Fruit fly (Drosophila melanogaster) whole organism, adult: ENCODE measurements around the gene CG6495.

ENCODE experiments used
- CG11617 ChIP-seq: fragments of 200-800 bp; sonication (Bioruptor generic); optimal IDR thresholded peaks from 2 replicates; lab custom pipeline; 2017; ENCODE audit warnings: mild to moderate bottlenecking, missing biosample characterization, missing genetic modification reagents, missing genetic modification characterization
- CG12768 ChIP-seq: fragments of 200-800 bp; sonication (Bioruptor generic); optimal IDR thresholded peaks from 2 replicates; lab custom pipeline; 2017; ENCODE audit warnings: missing biosample characterization, missing genetic modification characterization, mild to moderate bottlenecking, moderate library complexity, missing genetic modification reagents
- CG14711 ChIP-seq: fragments of 200-800 bp; sonication (Bioruptor generic); optimal IDR thresholded peaks from 2 replicates; lab custom pipeline; 2018; ENCODE audit warnings: missing biosample characterization, mild to moderate bottlenecking, missing genetic modification characterization, moderate library complexity
- CG1620 ChIP-seq: fragments of 200-800 bp; sonication (Bioruptor generic); optimal IDR thresholded peaks from 2 replicates; lab custom pipeline; 2016; ENCODE audit warnings: missing biosample characterization, missing genetic modification characterization
- CG33017 ChIP-seq: fragments of 200-800 bp; sonication (Bioruptor generic); optimal IDR thresholded peaks from 2 replicates; lab custom pipeline; 2018; ENCODE audit warnings: missing biosample characterization, mild to moderate bottlenecking, missing genetic modification characterization, moderate library complexity
- CG5204 ChIP-seq: fragments of 200-800 bp; sonication (Bioruptor generic); optimal IDR thresholded peaks from 2 replicates; lab custom pipeline; 2016; ENCODE audit warnings: missing biosample characterization, missing genetic modification characterization
- CG7045 ChIP-seq: fragments of 200-800 bp; sonication (Bioruptor generic); optimal IDR thresholded peaks from 2 replicates; lab custom pipeline; 2017; ENCODE audit warnings: missing biosample characterization, mild to moderate bottlenecking, missing genetic modification characterization
- CG7101 ChIP-seq: fragments of 200-800 bp; sonication (Bioruptor generic); optimal IDR thresholded peaks from 2 replicates; lab custom pipeline; 2018; ENCODE audit warnings: missing biosample characterization, mild to moderate bottlenecking, missing genetic modification characterization, moderate library complexity
- Clk ChIP-seq: fragments of 200-800 bp; sonication (Bioruptor generic); optimal IDR thresholded peaks from 2 replicates; lab custom pipeline; 2017; ENCODE audit warnings: missing biosample characterization, missing genetic modification characterization
- Crg-1 ChIP-seq: fragments of 200-800 bp; sonication (Bioruptor generic); optimal IDR thresholded peaks from 2 replicates; lab custom pipeline; 2016; ENCODE audit warnings: missing biosample characterization, missing genetic modification characterization
- Hr96 ChIP-seq: fragments of 200-800 bp; sonication (Bioruptor generic); optimal IDR thresholded peaks from 2 replicates; lab custom pipeline; 2016; ENCODE audit warnings: missing biosample characterization, missing genetic modification characterization
- Mnt ChIP-seq: fragments of 200-800 bp; sonication (Bioruptor generic); optimal IDR thresholded peaks from 2 replicates; lab custom pipeline; 2016; ENCODE audit warnings: missing biosample characterization, mild to moderate bottlenecking, missing genetic modification characterization
- bab1 ChIP-seq: fragments of 200-800 bp; sonication (Bioruptor generic); optimal IDR thresholded peaks from 3 replicates; lab custom pipeline; 2019; ENCODE audit warnings: missing biosample characterization, mild to moderate bottlenecking, missing genetic modification characterization, moderate library complexity
- cic ChIP-seq: fragments of 200-800 bp; sonication (Bioruptor generic); optimal IDR thresholded peaks from 2 replicates; lab custom pipeline; 2017; ENCODE audit warnings: missing biosample characterization, mild to moderate bottlenecking, missing genetic modification characterization, moderate library complexity
- cnc ChIP-seq, 2 experiments: fragments of >200 bp; optimal IDR thresholded peaks; 2 replicates each; lab custom pipeline; 2017
- kay ChIP-seq: fragments of 200-800 bp; sonication (Bioruptor generic); peaks from one replicate; lab custom pipeline; 2016; ENCODE audit warnings: missing biosample characterization, missing genetic modification characterization, borderline replicate concordance
- ovo ChIP-seq: fragments of 200-800 bp; sonication (Bioruptor generic); optimal IDR thresholded peaks from 2 replicates; lab custom pipeline; 2016; ENCODE audit warnings: missing biosample characterization, missing genetic modification characterization
- pad ChIP-seq: fragments of 200-800 bp; sonication (Bioruptor generic); optimal IDR thresholded peaks from 3 replicates; lab custom pipeline; 2017; ENCODE audit warnings: missing biosample characterization, missing genetic modification characterization, mild to moderate bottlenecking, moderate library complexity, missing genetic modification reagents
- tj ChIP-seq: fragments of 200-800 bp; sonication (Bioruptor generic); optimal IDR thresholded peaks from 3 replicates; lab custom pipeline; 2017; ENCODE audit warnings: missing biosample characterization, mild to moderate bottlenecking, missing genetic modification characterization, moderate library complexity
- toe ChIP-seq: fragments of 200-800 bp; sonication (Bioruptor generic); optimal IDR thresholded peaks from 2 replicates; lab custom pipeline; 2016; ENCODE audit warnings: missing biosample characterization, missing genetic modification characterization

Gene CG6495

dm6 chr2L:10749607-10750467 is 11.1 kb upstream of the CG6495 start:
- TF ChIP-seq ovo (GFP tag; lab: Kevin White, UChicago), result no peak
- peak; percentile 79 for TF ChIP-seq kay (GFP tag; lab: Kevin White, UChicago)
- TF ChIP-seq cic, result peak; percentile 16

- TF ChIP-seq CG33017 (tag; lab: Kevin White, UChicago), result no peak
- no peak for TF ChIP-seq CG1620 (GFP tag; lab: Kevin White, UChicago)
- no peak for TF ChIP-seq CG11617 (GFP tag; lab: Kevin White, UChicago)
- peak; percentile 93 for TF ChIP-seq tj
- TF ChIP-seq kay (GFP tag; lab: Kevin White, UChicago), result no peak
Observed at dm6 chr2L:10750915-10751612, 9.9 kb upstream of the CG6495 start.

- peak; percentile 41 for TF ChIP-seq pad (GFP tag; lab: Kevin White, UChicago)
- peak; percentile 34 for TF ChIP-seq toe
- TF ChIP-seq CG12768, result peak; percentile 35
- peak; percentile 39 for TF ChIP-seq CG5204
- peak; percentile 48 for TF ChIP-seq Hr96
- no peak for TF ChIP-seq bab1 (GFP tag; lab: Kevin White, UChicago)
- peak; percentile 59 for TF ChIP-seq ovo (GFP tag; lab: Kevin White, UChicago)
- no peak for TF ChIP-seq CG11617 (GFP tag; lab: Kevin White, UChicago)
- TF ChIP-seq kay (GFP tag; lab: Kevin White, UChicago), result peak; percentile 55
- peak; percentile 67 for TF ChIP-seq CG7101 (tag; lab: Kevin White, UChicago)
- peak; percentile 9 for TF ChIP-seq CG1620 (GFP tag; lab: Kevin White, UChicago)
- TF ChIP-seq cic, result peak; percentile 13
- TF ChIP-seq Mnt (GFP tag; lab: Kevin White, UChicago), result peak; percentile 26
- no peak for TF ChIP-seq cnc (optimal IDR thresholded peaks at IDR 0.05; lab: Kevin White, UChicago)
- peak; percentile 11 for TF ChIP-seq Crg-1
- peak; percentile 19 for TF ChIP-seq CG7045 (GFP tag; lab: Kevin White, UChicago)
- no peak for TF ChIP-seq CG14711
- TF ChIP-seq CG33017 (tag; lab: Kevin White, UChicago), result peak; percentile 47
- TF ChIP-seq tj, result peak; percentile 31
- no peak for TF ChIP-seq Clk (GFP tag; lab: Kevin White, UChicago)
Observed at dm6 chr2L:10751879-10752620, 8.9 kb upstream of the CG6495 start.

dm6 chr2L:10752668-10753067 is 8.2 kb upstream of the CG6495 start:
- peak; percentile 2 for TF ChIP-seq tj
- no peak for TF ChIP-seq CG7045 (GFP tag; lab: Kevin White, UChicago)

- TF ChIP-seq cic (no peak), CG1620 (GFP tag; lab: Kevin White, UChicago) (no peak), CG33017 (tag; lab: Kevin White, UChicago) (no peak), CG7045 (GFP tag; lab: Kevin White, UChicago) (no peak), CG5204 (no peak), CG14711 (no peak), Crg-1 (no peak), Hr96 (no peak), Mnt (GFP tag; lab: Kevin White, UChicago) (no peak), ovo (GFP tag; lab: Kevin White, UChicago) (no peak), bab1 (GFP tag; lab: Kevin White, UChicago) (no peak), toe (no peak), CG12768 (no peak), CG11617 (GFP tag; lab: Kevin White, UChicago) (no peak)
Observed at dm6 chr2L:10753618-10754017, 7.3 kb upstream of the CG6495 start.

- TF ChIP-seq Crg-1 (no peak), Mnt (GFP tag; lab: Kevin White, UChicago) (no peak), CG33017 (tag; lab: Kevin White, UChicago) (no peak), Clk (GFP tag; lab: Kevin White, UChicago) (no peak), cnc (optimal IDR thresholded peaks at IDR 0.05; lab: Kevin White, UChicago) (no peak), ovo (GFP tag; lab: Kevin White, UChicago) (no peak), CG5204 (no peak), CG7045 (GFP tag; lab: Kevin White, UChicago) (no peak), CG11617 (GFP tag; lab: Kevin White, UChicago) (no peak), tj (no peak), bab1 (GFP tag; lab: Kevin White, UChicago) (no peak), CG12768 (no peak), toe (no peak)
Observed at dm6 chr2L:10754599-10754998, 6.3 kb upstream of the CG6495 start.
